Worm (Caenorhabditis elegans): ENCODE results near the gene pmt-1.

- no peak for TF ChIP-seq tbx-11 (GFP tag; IDR thresholded peaks at IDR 0.05)
- TF ChIP-seq ceh-13 (GFP tag; optimal IDR thresholded peaks at IDR 0.05) = no peak
- TF ChIP-seq ama-1 (optimal IDR thresholded peaks at IDR 0.05) = no peak
- no peak for TF ChIP-seq aly-1 (tag; optimal IDR thresholded peaks at IDR 0.05)
- no peak for TF ChIP-seq flt-1 (GFP tag; IDR thresholded peaks at IDR 0.05)
- TF ChIP-seq B0310.2 (tag; optimal IDR thresholded peaks at IDR 0.05) = no peak
- TF ChIP-seq hmbx-1 (tag; optimal IDR thresholded peaks at IDR 0.05) = no peak
Observed at ce11 chrII:5289142-5289541, 6.8 kb upstream of the pmt-1 start, which contains the start of gene ZK622.5.
